Worm (Caenorhabditis elegans): ENCODE results near the gene K09E2.1.

The K09E2.1 gene

DNA sequence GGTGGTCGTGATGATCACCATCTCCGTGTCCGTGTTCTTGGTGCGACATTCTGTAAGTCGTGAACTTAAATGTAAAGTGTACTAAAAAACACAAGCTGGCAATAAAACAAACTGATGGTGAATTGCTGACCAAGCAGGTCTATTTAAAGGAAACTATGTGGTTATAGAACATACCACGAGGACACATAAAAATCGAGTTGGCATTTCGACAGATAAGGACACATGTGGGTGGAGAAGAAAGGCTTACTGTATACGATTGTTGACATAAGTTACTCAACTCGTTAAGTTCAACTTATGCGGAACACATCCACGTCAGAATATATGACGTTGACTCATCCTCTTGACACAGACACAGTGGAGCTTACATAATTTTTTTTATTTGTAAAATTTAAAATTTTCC, 37.2 kb downstream of the K09E2.1 start, which contains the start of gene F53A9.8:
F53A9.8 (minus strand) TSS at position 49 of the 400 bp plus-strand sequence.
- TF ChIP-seq tra-1 (GFP tag; IDR thresholded peaks at IDR 0.05), result no peak
- peak; percentile 83 for TF ChIP-seq dve-1 (tag; optimal IDR thresholded peaks at IDR 0.05; ENCODE audit: insufficient read depth)
- no peak for TF ChIP-seq lin-1 (GFP tag; IDR thresholded peaks at IDR 0.05)
- no peak for TF ChIP-seq saeg-2 (GFP tag; IDR thresholded peaks at IDR 0.05)
- TF ChIP-seq nhr-102 (tag; optimal IDR thresholded peaks at IDR 0.05), result no peak
- TF ChIP-seq pqm-1 (tag; optimal IDR thresholded peaks at IDR 0.05), result peak; percentile 42
- peak; percentile 48 for TF ChIP-seq hlh-11 (tag; optimal IDR thresholded peaks at IDR 0.05)
- TF ChIP-seq lsy-2 (tag; optimal IDR thresholded peaks at IDR 0.05), result peak in 1 of 2 experiments; percentile 15
- TF ChIP-seq Y105C5A.15 (GFP tag; IDR thresholded peaks at IDR 0.05), result 0 out of 2 replicates have a peak, but pooled peaks have one; percentile 20
- no peak for TF ChIP-seq ztf-7 (tag; optimal IDR thresholded peaks at IDR 0.05)
- TF ChIP-seq dmd-6 (GFP tag; IDR thresholded peaks at IDR 0.05), result peak; percentile 50
- no peak for TF ChIP-seq dmd-9 (GFP tag; IDR thresholded peaks at IDR 0.05)
- no peak for TF ChIP-seq daf-19 (GFP tag; conservative IDR thresholded peaks at IDR 0.05)
- TF ChIP-seq aha-1 (tag), result no peak
- peak; percentile 58 for TF ChIP-seq nhr-28 (tag; optimal IDR thresholded peaks at IDR 0.05)
- TF ChIP-seq ceh-82 (tag; optimal IDR thresholded peaks at IDR 0.05), result no peak
- TF ChIP-seq mdl-1 (tag; optimal IDR thresholded peaks at IDR 0.05), result peak in 1 of 2 experiments; percentile 43
- TF ChIP-seq daf-16 (GFP tag; optimal IDR thresholded peaks at IDR 0.05), result no peak
- peak; percentile 75 for TF ChIP-seq daf-16 (tag; optimal IDR thresholded peaks at IDR 0.05)
- TF ChIP-seq php-3 (GFP tag; IDR thresholded peaks at IDR 0.05), result peak; percentile 88
- no peak for TF ChIP-seq T26A8.4 (GFP tag; IDR thresholded peaks at IDR 0.05)
- peak; percentile 29 to 31 for TF ChIP-seq unc-62 (GFP tag; optimal IDR thresholded peaks at IDR 0.05 in 1 of 2)
- TF ChIP-seq unc-62 (tag; optimal IDR thresholded peaks at IDR 0.05), result no peak

DNA sequence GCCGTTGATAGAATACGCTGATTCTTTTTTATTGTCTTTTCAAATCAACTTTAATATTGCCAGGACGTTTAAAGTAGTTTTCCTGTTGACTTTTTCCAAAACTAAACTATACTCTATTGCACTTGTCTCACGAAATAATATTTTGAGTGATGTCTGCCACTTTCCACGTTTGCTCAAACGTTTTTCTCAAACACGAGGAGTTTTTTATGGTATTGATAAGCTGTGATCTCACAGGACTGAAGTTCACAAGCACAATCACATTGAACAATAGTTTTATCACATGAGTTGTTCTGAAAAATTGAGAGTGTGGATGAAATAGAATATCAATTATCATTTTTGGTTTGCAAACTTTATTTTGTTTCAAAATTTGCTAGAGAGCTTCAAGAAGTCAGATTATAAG, 38.2 kb downstream of the K09E2.1 start:
- TF ChIP-seq nhr-28 (tag; optimal IDR thresholded peaks at IDR 0.05), result peak; percentile 59
- no peak for TF ChIP-seq ceh-20 (GFP tag; IDR thresholded peaks at IDR 0.05)
- peak; percentile 9 for TF ChIP-seq pqm-1 (tag; optimal IDR thresholded peaks at IDR 0.05)
- TF ChIP-seq nhr-102 (tag; optimal IDR thresholded peaks at IDR 0.05), result no peak
- peak; percentile 45 for TF ChIP-seq hlh-30 (tag; optimal IDR thresholded peaks at IDR 0.05; ENCODE audit: insufficient read depth)
- TF ChIP-seq snpc-4 (tag; optimal IDR thresholded peaks at IDR 0.05), result no peak
- TF ChIP-seq aly-2 (tag; optimal IDR thresholded peaks at IDR 0.05), result no peak
- TF ChIP-seq mep-1 (tag; optimal IDR thresholded peaks at IDR 0.05), result peak; percentile 25
- peak in 1 of 2 experiments; percentile 9 for TF ChIP-seq mdl-1 (tag; optimal IDR thresholded peaks at IDR 0.05)
- TF ChIP-seq pha-4 (GFP tag; IDR thresholded peaks at IDR 0.05), result no peak
- no peak for TF ChIP-seq pha-4 (tag; optimal IDR thresholded peaks at IDR 0.05)
- TF ChIP-seq dmd-9 (GFP tag; IDR thresholded peaks at IDR 0.05), result no peak
- no peak for TF ChIP-seq nhr-41 (GFP tag; IDR thresholded peaks at IDR 0.05)
- TF ChIP-seq hlh-11 (tag; optimal IDR thresholded peaks at IDR 0.05), result peak; percentile 50
- TF ChIP-seq Y75B8A.6 (GFP tag; IDR thresholded peaks at IDR 0.05), result no peak
- peak in 1 of 2 experiments; percentile 35 for TF ChIP-seq unc-62 (GFP tag; optimal IDR thresholded peaks at IDR 0.05 in 1 of 2)
- TF ChIP-seq unc-62 (tag; optimal IDR thresholded peaks at IDR 0.05), result no peak
- no peak for TF ChIP-seq mxl-2 (GFP tag; conservative IDR thresholded peaks at IDR 0.05)
- peak; percentile 93 for TF ChIP-seq dve-1 (tag; optimal IDR thresholded peaks at IDR 0.05; ENCODE audit: insufficient read depth)
- no peak for TF ChIP-seq daf-16 (GFP tag; optimal IDR thresholded peaks at IDR 0.05)
- peak; percentile 88 for TF ChIP-seq daf-16 (tag; optimal IDR thresholded peaks at IDR 0.05)
- no peak for TF ChIP-seq unc-130 (GFP tag; optimal IDR thresholded peaks at IDR 0.05)
- peak; percentile 83 for TF ChIP-seq dmd-6 (GFP tag; IDR thresholded peaks at IDR 0.05)
- TF ChIP-seq php-3 (GFP tag; IDR thresholded peaks at IDR 0.05), result peak; percentile 81
- TF ChIP-seq zip-2 (tag; optimal IDR thresholded peaks at IDR 0.05), result no peak
- no peak for TF ChIP-seq daf-8 (GFP tag; IDR thresholded peaks at IDR 0.05)

DNA sequence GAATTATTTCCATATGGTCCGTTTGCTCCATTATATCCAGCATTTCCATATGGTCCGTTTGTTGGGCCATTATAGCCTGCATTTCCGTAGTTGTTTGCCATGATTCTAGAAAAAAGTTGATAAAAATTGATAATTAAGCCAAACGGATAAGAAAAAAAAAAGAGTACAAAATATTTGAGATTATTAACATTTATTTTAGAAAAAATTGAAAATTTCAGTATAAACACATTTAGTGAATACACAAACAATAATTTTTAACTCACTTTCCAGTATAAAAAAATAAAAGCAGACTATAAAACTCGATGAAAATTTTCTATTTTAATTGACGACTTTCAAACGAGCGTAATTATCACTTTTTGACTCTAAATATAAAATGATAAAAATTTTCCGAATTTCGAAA, 39.0 kb downstream of the K09E2.1 start, which contains the start of gene F53A9.9:
F53A9.9 (minus strand) TSS at position 101 of the 400 bp plus-strand sequence.
- TF ChIP-seq zfp-2 (tag; optimal IDR thresholded peaks at IDR 0.05) (no peak), nhr-237 (tag; optimal IDR thresholded peaks at IDR 0.05) (no peak), tra-1 (GFP tag; IDR thresholded peaks at IDR 0.05) (no peak), ces-1 (GFP tag; optimal IDR thresholded peaks at IDR 0.05) (no peak), dmd-9 (GFP tag; IDR thresholded peaks at IDR 0.05) (no peak), ztf-11 (tag; optimal IDR thresholded peaks at IDR 0.05) (no peak), nhr-42 (GFP tag; IDR thresholded peaks at IDR 0.05) (no peak), nhr-111 (GFP tag; optimal IDR thresholded peaks at IDR 0.05) (no peak), nhr-48 (tag; optimal IDR thresholded peaks at IDR 0.05) (no peak), unc-130 (GFP tag; optimal IDR thresholded peaks at IDR 0.05) (no peak), lin-39 (tag; optimal IDR thresholded peaks at IDR 0.05) (no peak), spr-3 (GFP tag; optimal IDR thresholded peaks at IDR 0.05) (no peak), sdz-12 (GFP tag; optimal IDR thresholded peaks at IDR 0.05) (no peak), T26A8.4 (GFP tag; IDR thresholded peaks at IDR 0.05) (no peak), madf-5 (GFP tag; IDR thresholded peaks at IDR 0.05) (no peak)
